Fruit fly (Drosophila melanogaster) whole organism, embryonic: ENCODE results near the gene Rh5.

ENCODE experiments used
- Aef1 ChIP-seq: fragments of 200-800 bp; sonication (Bioruptor generic); IDR thresholded peaks from 3 replicates; pipeline ENCODE4 v1.3.6; 2022; ENCODE audit warnings: missing biosample characterization, missing genetic modification characterization
- BEAF-32 ChIP-seq: fragments of 200-800 bp; sonication (Bioruptor generic); optimal IDR thresholded peaks from 3 replicates; lab custom pipeline; 2017; ENCODE audit warnings: missing biosample characterization, missing genetic modification characterization, mild to moderate bottlenecking, moderate library complexity, missing genetic modification reagents
- C15 ChIP-seq: fragments of 200-800 bp; sonication (Bioruptor generic); IDR thresholded peaks from 3 replicates; pipeline ENCODE4 v1.3.6; 2022; ENCODE audit warnings: missing biosample characterization, missing genetic modification characterization
- CG10209 ChIP-seq: fragments of 200-800 bp; sonication (Bioruptor generic); optimal IDR thresholded peaks from 3 replicates; lab custom pipeline; 2017; ENCODE audit warnings: missing biosample characterization, mild to moderate bottlenecking, missing genetic modification characterization, missing genetic modification reagents
- CG10267 ChIP-seq: fragments of 200-800 bp; sonication (Bioruptor generic); optimal IDR thresholded peaks from 2 replicates; lab custom pipeline; 2018; ENCODE audit warnings: missing biosample characterization, mild to moderate bottlenecking, missing genetic modification characterization, moderate library complexity
- CG10321 ChIP-seq: fragments of 200-800 bp; sonication (Bioruptor generic); IDR thresholded peaks from 2 replicates; pipeline ENCODE4 v1.3.6; 2022; ENCODE audit warnings: missing biosample characterization, missing genetic modification characterization
- CG10462 ChIP-seq: fragments of 200-800 bp; sonication (Bioruptor generic); optimal IDR thresholded peaks from 2 replicates; lab custom pipeline; 2016; ENCODE audit warnings: missing biosample characterization, missing genetic modification characterization
- CG10565 ChIP-seq: fragments of 200-800 bp; sonication (Bioruptor generic); optimal IDR thresholded peaks from 3 replicates; lab custom pipeline; 2016; ENCODE audit warnings: missing biosample characterization, mild to moderate bottlenecking, missing genetic modification characterization
- CG11695 ChIP-seq: fragments of 200-800 bp; sonication (Bioruptor generic); IDR thresholded peaks from 3 replicates; pipeline ENCODE4 v1.3.6; 2022; ENCODE audit warnings: missing biosample characterization, missing genetic modification characterization
- CG12071 ChIP-seq: fragments of 200-800 bp; sonication (Bioruptor generic); optimal IDR thresholded peaks from 3 replicates; lab custom pipeline; 2018; ENCODE audit warnings: missing biosample characterization, mild to moderate bottlenecking, missing genetic modification characterization
- CG12104 ChIP-seq: fragments of 200-800 bp; sonication (Bioruptor generic); optimal IDR thresholded peaks from 3 replicates; lab custom pipeline; 2016; ENCODE audit warnings: missing biosample characterization, missing genetic modification characterization
- CG13287 ChIP-seq: fragments of 200-800 bp; sonication (Bioruptor generic); IDR thresholded peaks from 2 replicates; pipeline ENCODE4 v1.3.6; 2022; ENCODE audit warnings: missing biosample characterization, missing genetic modification characterization; ENCODE audit not compliant: partially characterized antibody
- CG13296 ChIP-seq: fragments of 200-800 bp; sonication (Bioruptor generic); optimal IDR thresholded peaks from 3 replicates; lab custom pipeline; 2018; ENCODE audit warnings: missing biosample characterization, mild to moderate bottlenecking, missing genetic modification characterization
- CG14965 ChIP-seq: fragments of 200-800 bp; sonication (Bioruptor generic); optimal IDR thresholded peaks from 2 replicates; lab custom pipeline; 2016; ENCODE audit warnings: missing biosample characterization, missing genetic modification characterization, borderline replicate concordance
- CG16779 ChIP-seq: fragments of 200-800 bp; sonication (Bioruptor generic); IDR thresholded peaks from 2 replicates; pipeline ENCODE4 v1.3.6; 2022; ENCODE audit warnings: missing biosample characterization, missing genetic modification characterization
- CG17359 ChIP-seq: fragments of 200-800 bp; sonication (Bioruptor generic); optimal IDR thresholded peaks from 3 replicates; lab custom pipeline; 2018; ENCODE audit warnings: missing biosample characterization, mild to moderate bottlenecking, missing genetic modification characterization, moderate library complexity
- CG18011 ChIP-seq: fragments of 200-800 bp; sonication (Bioruptor generic); optimal IDR thresholded peaks from 2 replicates; lab custom pipeline; 2017; ENCODE audit warnings: missing biosample characterization, missing genetic modification characterization, mild to moderate bottlenecking, moderate library complexity, missing genotype
- CG2129 ChIP-seq: fragments of 200-800 bp; sonication (Bioruptor generic); IDR thresholded peaks from 2 replicates; pipeline ENCODE4 v1.3.6; 2022; ENCODE audit warnings: missing biosample characterization, missing genetic modification characterization; ENCODE audit not compliant: partially characterized antibody
- CG33213 ChIP-seq: fragments of 200-800 bp; sonication (Bioruptor generic); optimal IDR thresholded peaks from 3 replicates; lab custom pipeline; 2016; ENCODE audit warnings: missing biosample characterization, missing genetic modification characterization
- CG34376 ChIP-seq: fragments of 200-800 bp; sonication (Bioruptor generic); optimal IDR thresholded peaks from 2 replicates; lab custom pipeline; 2018; ENCODE audit warnings: missing biosample characterization, mild to moderate bottlenecking, missing genetic modification characterization
- CG34422 ChIP-seq: fragments of 200-800 bp; sonication (Bioruptor generic); IDR thresholded peaks from 3 replicates; pipeline ENCODE4 v1.3.6; 2022; ENCODE audit warnings: missing biosample characterization, missing genetic modification characterization
- CG4328 ChIP-seq: fragments of 200-800 bp; sonication (Bioruptor generic); optimal IDR thresholded peaks from 3 replicates; lab custom pipeline; 2017; ENCODE audit warnings: missing biosample characterization, missing genetic modification reagents, missing genetic modification characterization
- CG7357 ChIP-seq: fragments of 200-800 bp; sonication (Bioruptor generic); IDR thresholded peaks from 3 replicates; pipeline ENCODE4 v1.3.6; 2022; ENCODE audit warnings: missing biosample characterization, missing genetic modification characterization
- CG8089 ChIP-seq: fragments of 200-800 bp; sonication (Bioruptor generic); optimal IDR thresholded peaks from 3 replicates; lab custom pipeline; 2016; ENCODE audit warnings: missing biosample characterization, missing genetic modification characterization
- CG9817 ChIP-seq: fragments of 200-800 bp; sonication (Bioruptor generic); optimal IDR thresholded peaks from 2 replicates; lab custom pipeline; 2018; ENCODE audit warnings: missing biosample characterization, mild to moderate bottlenecking, missing genetic modification characterization, moderate library complexity
- Camta ChIP-seq: fragments of 200-800 bp; sonication (Bioruptor generic); optimal IDR thresholded peaks from 2 replicates; lab custom pipeline; 2016; ENCODE audit warnings: missing biosample characterization, missing genetic modification characterization
- Doc3 ChIP-seq: fragments of 200-800 bp; sonication (Bioruptor generic); IDR thresholded peaks from 3 replicates; pipeline ENCODE4 v1.3.6; 2022; ENCODE audit warnings: missing biosample characterization, missing genetic modification characterization; ENCODE audit not compliant: partially characterized antibody
- Eip74EF ChIP-seq, 2 experiments: fragments of 200-800 bp in 1 of 2; fragments of >200 bp in 1 of 2; sonication (Bioruptor generic) in 1 of 2; optimal IDR thresholded peaks; 2 replicates each; lab custom pipeline; 2017 to 2019; ENCODE audit warnings: missing biosample characterization in 2 of 2, missing genetic modification characterization in 2 of 2, mild to moderate bottlenecking in 1 of 2, moderate library complexity in 1 of 2
- Mes4 ChIP-seq: fragments of 200-800 bp; sonication (Bioruptor generic); optimal IDR thresholded peaks from 2 replicates; lab custom pipeline; 2016; ENCODE audit warnings: missing biosample characterization, missing genetic modification characterization
- Ptx1 ChIP-seq: fragments of 200-800 bp; sonication (Bioruptor generic); IDR thresholded peaks from 2 replicates; pipeline ENCODE4 v1.3.6; 2022; ENCODE audit warnings: missing biosample characterization, missing genetic modification characterization
- Rx ChIP-seq: fragments of 200-800 bp; sonication (Bioruptor generic); IDR thresholded peaks from 2 replicates; pipeline ENCODE4 v1.3.6; 2022; ENCODE audit warnings: missing biosample characterization, missing genetic modification characterization
- Stat92E ChIP-seq, 3 experiments: fragments of >200 bp in 2 of 3; fragments of 200-800 bp in 1 of 3; sonication (Bioruptor generic) in 1 of 3; optimal IDR thresholded peaks; 2 replicates each; lab custom pipeline; 2017 to 2019; ENCODE audit warnings: missing biosample characterization in 3 of 3, missing genetic modification characterization in 3 of 3, mild to moderate bottlenecking in 1 of 3, moderate library complexity in 1 of 3
- Xrp1 ChIP-seq: fragments of 200-800 bp; sonication (Bioruptor generic); IDR thresholded peaks from 2 replicates; pipeline ENCODE4 v1.3.6; 2022; ENCODE audit warnings: missing biosample characterization, missing genetic modification characterization
- ato ChIP-seq: fragments of 200-800 bp; sonication (Bioruptor generic); IDR thresholded peaks from 2 replicates; pipeline ENCODE4 v1.3.6; 2022; ENCODE audit warnings: missing biosample characterization, missing genetic modification characterization; ENCODE audit not compliant: partially characterized antibody
- br ChIP-seq: fragments of >200 bp; optimal IDR thresholded peaks from 2 replicates; lab custom pipeline; 2017
- crp ChIP-seq, 2 experiments: fragments of 200-800 bp; sonication (Bioruptor generic); optimal IDR thresholded peaks; 2 replicates in 1 of 2; 3 replicates in 1 of 2; lab custom pipeline; 2017; ENCODE audit warnings: missing biosample characterization in 2 of 2, missing genetic modification characterization in 2 of 2, mild to moderate bottlenecking in 1 of 2, moderate library complexity in 1 of 2
- da ChIP-seq: fragments of 200-800 bp; sonication (Bioruptor generic); optimal IDR thresholded peaks from 2 replicates; lab custom pipeline; 2016; ENCODE audit warnings: missing biosample characterization, missing genetic modification characterization
- danr ChIP-seq: fragments of 200-800 bp; sonication (Bioruptor generic); IDR thresholded peaks from 2 replicates; pipeline ENCODE4 v1.3.6; 2022; ENCODE audit warnings: missing biosample characterization, missing genetic modification characterization
- h ChIP-seq: fragments of >200 bp; optimal IDR thresholded peaks from 2 replicates; lab custom pipeline; 2017
- hth ChIP-seq: fragments of >200 bp; optimal IDR thresholded peaks from 2 replicates; lab custom pipeline; 2017; ENCODE audit warnings: inconsistent platforms
- knrl ChIP-seq: fragments of 200-800 bp; sonication (Bioruptor generic); IDR thresholded peaks from 3 replicates; pipeline ENCODE4 v1.3.6; 2022; ENCODE audit warnings: missing biosample characterization, missing genetic modification characterization; ENCODE audit not compliant: partially characterized antibody
- org-1 ChIP-seq: fragments of 200-800 bp; sonication (Bioruptor generic); optimal IDR thresholded peaks from 2 replicates; lab custom pipeline; 2017; ENCODE audit warnings: missing biosample characterization, missing genetic modification characterization
- salm ChIP-seq: fragments of 200-800 bp; sonication (Bioruptor generic); optimal IDR thresholded peaks from 2 replicates; lab custom pipeline; 2018; ENCODE audit warnings: missing biosample characterization, mild to moderate bottlenecking, missing genetic modification characterization
- schlank ChIP-seq: fragments of 200-800 bp; sonication (Bioruptor generic); optimal IDR thresholded peaks from 2 replicates; lab custom pipeline; 2018; ENCODE audit warnings: missing biosample characterization, mild to moderate bottlenecking, missing genetic modification characterization
- shn ChIP-seq: fragments of 200-800 bp; sonication (Bioruptor generic); optimal IDR thresholded peaks from 3 replicates; lab custom pipeline; 2016; ENCODE audit warnings: missing biosample characterization, missing genetic modification characterization
- sob ChIP-seq: fragments of 200-800 bp; sonication (Bioruptor generic); IDR thresholded peaks from 2 replicates; pipeline ENCODE4 v1.3.6; 2022; ENCODE audit warnings: missing biosample characterization, missing genetic modification characterization
- stwl ChIP-seq: fragments of 200-800 bp; sonication (Bioruptor generic); optimal IDR thresholded peaks from 3 replicates; lab custom pipeline; 2018; ENCODE audit warnings: missing biosample characterization, mild to moderate bottlenecking, missing genetic modification characterization, moderate library complexity
- toy ChIP-seq: fragments of 200-800 bp; sonication (Bioruptor generic); IDR thresholded peaks from 2 replicates; pipeline ENCODE4 v1.3.6; 2022; ENCODE audit warnings: missing biosample characterization, missing genetic modification characterization
- twi ChIP-seq: fragments of 200-800 bp; optimal IDR thresholded peaks from 2 replicates; lab custom pipeline; 2019; ENCODE audit warnings: missing biosample characterization, mild to moderate bottlenecking, missing genetic modification characterization, moderate library complexity
- tx ChIP-seq: fragments of 200-800 bp; sonication (Bioruptor generic); optimal IDR thresholded peaks from 2 replicates; lab custom pipeline; 2016; ENCODE audit warnings: missing biosample characterization, missing genetic modification characterization
- usp ChIP-seq: fragments of >200 bp; optimal IDR thresholded peaks from 2 replicates; lab custom pipeline; 2017; ENCODE audit warnings: missing biosample characterization, missing genetic modification characterization
- vvl ChIP-seq: fragments of 200-800 bp; sonication (Bioruptor generic); IDR thresholded peaks from 2 replicates; pipeline ENCODE4 v1.3.6; 2022; ENCODE audit warnings: missing biosample characterization, missing genetic modification characterization

The Rh5 gene

DNA sequence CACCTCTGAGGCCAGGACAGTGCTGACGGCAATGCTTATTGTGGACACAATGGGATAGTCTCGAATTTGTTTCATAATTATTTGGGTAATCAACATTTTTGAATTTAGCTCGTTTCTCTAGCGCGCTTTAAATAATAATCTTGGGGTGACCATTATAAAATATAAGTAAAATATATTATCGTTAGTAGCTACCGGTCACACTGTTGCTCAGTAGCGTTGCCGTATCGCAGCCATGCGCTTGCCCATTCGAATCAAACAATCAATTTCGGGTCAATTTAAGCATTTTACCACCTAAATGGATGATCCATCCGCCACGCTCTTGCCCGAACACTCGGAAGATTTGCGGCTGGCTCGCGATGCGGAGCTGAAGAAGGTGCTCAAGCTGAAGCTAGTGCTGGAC lies 18.2 kb upstream of the Rh5 start, which contains the start of the genes zuc and dgt2 (continued):
- TF ChIP-seq Doc3 (GFP tag; lab: Robert Waterston, UW) (no peak; the same call in 2 of the 3 replicates), CG8089 (no peak), salm (tag; lab: Kevin White, UChicago) (no peak), C15 (GFP tag; lab: Robert Waterston, UW) (no peak), CG18011 (GFP tag; lab: Kevin White, UChicago) (no peak), CG4328 (no peak), usp (GFP tag; lab: Kevin White, UChicago) (no peak), CG10321 (GFP tag; lab: Robert Waterston, UW) (no peak), Eip74EF (GFP tag; optimal IDR thresholded peaks at IDR 0.05; lab: Kevin White, UChicago) (no peak), org-1 (no peak), BEAF-32 (GFP tag; lab: Kevin White, UChicago) (peak; percentile 39), shn (no peak), Rx (GFP tag; lab: Robert Waterston, UW) (no peak), hth (no peak), br (no peak), Ptx1 (GFP tag; lab: Robert Waterston, UW) (no peak), knrl (0 out of 3 replicates have a peak, but pooled peaks have one; percentile 9), CG34376 (GFP tag; lab: Kevin White, UChicago) (peak; percentile 15), CG12071 (GFP tag; lab: Kevin White, UChicago) (no peak), schlank (tag; lab: Kevin White, UChicago) (no peak), Aef1 (GFP tag; lab: Robert Waterston, UW) (no peak), twi (tag; lab: Kevin White, UChicago) (no peak), CG10462 (GFP tag; lab: Kevin White, UChicago) (no peak), danr (GFP tag; lab: Robert Waterston, UW) (no peak), CG7357 (GFP tag; lab: Robert Waterston, UW) (no peak), CG12104 (GFP tag; lab: Kevin White, UChicago) (no peak), crp (GFP tag; optimal IDR thresholded peaks at IDR 0.05; lab: Kevin White, UChicago) (no peak), ato (GFP tag; lab: Robert Waterston, UW) (0 out of 2 replicates have a peak, but pooled peaks have one; percentile 13), Xrp1 (GFP tag; lab: Robert Waterston, UW) (no peak), CG13296 (GFP tag; lab: Kevin White, UChicago) (no peak), Stat92E (GFP tag; optimal IDR thresholded peaks at IDR 0.05; lab: Kevin White, UChicago) (no peak), CG16779 (GFP tag; lab: Robert Waterston, UW) (no peak), CG13287 (GFP tag; lab: Robert Waterston, UW) (peak; percentile 58), CG14965 (GFP tag; lab: Kevin White, UChicago) (no peak), CG33213 (GFP tag; lab: Kevin White, UChicago) (no peak), da (GFP tag; lab: Kevin White, UChicago) (no peak), toy (no peak), CG10209 (GFP tag; lab: Kevin White, UChicago) (no peak), CG11695 (GFP tag; lab: Robert Waterston, UW) (no peak), CG9817 (tag; lab: Kevin White, UChicago) (no peak), Mes4 (no peak), sob (no peak), vvl (GFP tag; lab: Robert Waterston, UW) (peak; percentile 22; the same call in 1 of the 2 replicates), stwl (tag; lab: Kevin White, UChicago) (peak; percentile 86), CG10565 (GFP tag; lab: Kevin White, UChicago) (no peak), h (lab: Kevin White, UChicago) (no peak), Camta (GFP tag; lab: Kevin White, UChicago) (no peak), CG34422 (no peak), CG2129 (GFP tag; lab: Robert Waterston, UW) (no peak), CG10267 (tag; lab: Kevin White, UChicago) (no peak), tx (GFP tag; lab: Kevin White, UChicago) (no peak), CG17359 (tag; lab: Kevin White, UChicago) (no peak)
